Worm (Caenorhabditis elegans) whole organism, L4 larva: Measurements from ENCODE around the gene E02C12.11.

Experiments used
- D1046.2 ChIP-seq: fragments of 200-800 bp; sonication (Bioruptor generic); IDR thresholded peaks from 2 replicates; pipeline ENCODE4 v1.3.6; 2022; ENCODE audit warnings: missing genetic modification characterization, missing compliant biosample characterization
- F10B5.3 ChIP-seq: sonication (generic microtip); optimal IDR thresholded peaks from 2 replicates; lab custom pipeline; 2016; ENCODE audit warnings: mild to moderate bottlenecking, missing genetic modification characterization, missing compliant biosample characterization
- F26F4.8 ChIP-seq: fragments of 200-800 bp; sonication (Bioruptor generic); conservative IDR thresholded peaks from 2 replicates; pipeline ENCODE4 v1.3.6; 2022; ENCODE audit warnings: missing genetic modification characterization, missing compliant biosample characterization
- F37D6.2 ChIP-seq: sonication (generic microtip); optimal IDR thresholded peaks from 2 replicates; lab custom pipeline; 2016; ENCODE audit warnings: mild to moderate bottlenecking, missing genetic modification characterization, missing compliant biosample characterization
- T20F7.1 ChIP-seq: fragments of 200-800 bp; sonication (Bioruptor generic); optimal IDR thresholded peaks from 2 replicates; lab custom pipeline; 2018; ENCODE audit warnings: mild to moderate bottlenecking, missing genetic modification characterization, missing compliant biosample characterization
- T26A8.4 ChIP-seq: fragments of 200-800 bp; sonication (Bioruptor generic); IDR thresholded peaks from 2 replicates; pipeline ENCODE4 v1.3.6; 2022; ENCODE audit warnings: missing genetic modification characterization, missing compliant biosample characterization
- Y48G9A.11 ChIP-seq: fragments of 200-800 bp; sonication (Bioruptor generic); IDR thresholded peaks from 2 replicates; pipeline ENCODE4 v1.3.6; 2022; ENCODE audit warnings: missing genetic modification reagents, missing genetic modification characterization, missing compliant biosample characterization
- Y5F2A.4 ChIP-seq: fragments of 200-800 bp; sonication (Bioruptor generic); optimal IDR thresholded peaks from 2 replicates; lab custom pipeline; 2018; ENCODE audit warnings: mild to moderate bottlenecking, missing genetic modification characterization, missing compliant biosample characterization
- ZK546.5 ChIP-seq, 2 experiments: sonication (generic microtip); optimal IDR thresholded peaks; 2 replicates each; lab custom pipeline; 2017; ENCODE audit warnings: missing biosample characterization in 2 of 2, missing genetic modification characterization in 2 of 2
- ama-1 ChIP-seq: fragments of 150-350 bp; optimal IDR thresholded peaks from 2 replicates; lab custom pipeline; 2014; ENCODE audit warnings: inconsistent platforms, mixed read lengths
- arid-1 ChIP-seq: fragments of 200-800 bp; sonication (Bioruptor generic); conservative IDR thresholded peaks from 2 replicates; pipeline ENCODE4 v1.3.6; 2022; ENCODE audit warnings: missing genetic modification reagents, missing genetic modification characterization, missing compliant biosample characterization
- ceh-82 ChIP-seq: sonication (generic microtip); optimal IDR thresholded peaks from 2 replicates; lab custom pipeline; 2017; ENCODE audit warnings: missing biosample characterization, missing genetic modification characterization
- ctbp-1 ChIP-seq: fragments of 200-800 bp; sonication (Bioruptor generic); IDR thresholded peaks from 2 replicates; pipeline ENCODE4 v1.3.6; 2022; ENCODE audit warnings: missing genetic modification reagents, missing genetic modification characterization, missing compliant biosample characterization
- daf-8 ChIP-seq: fragments of 200-800 bp; sonication (Bioruptor generic); IDR thresholded peaks from 2 replicates; pipeline ENCODE4 v1.3.6; 2022; ENCODE audit warnings: missing genetic modification characterization, missing compliant biosample characterization
- dmd-6 ChIP-seq: fragments of 200-800 bp; sonication (Bioruptor generic); IDR thresholded peaks from 2 replicates; pipeline ENCODE4 v1.3.6; 2022; ENCODE audit warnings: missing genetic modification reagents, missing genetic modification characterization, missing compliant biosample characterization
- dmd-8 ChIP-seq: fragments of 200-800 bp; sonication (Bioruptor generic); IDR thresholded peaks from 2 replicates; pipeline ENCODE4 v1.3.6; 2022; ENCODE audit warnings: missing genetic modification characterization, missing compliant biosample characterization
- dmd-9 ChIP-seq: fragments of 200-800 bp; sonication (Bioruptor generic); IDR thresholded peaks from 2 replicates; pipeline ENCODE4 v1.3.6; 2022; ENCODE audit warnings: missing genetic modification reagents, missing genetic modification characterization, missing compliant biosample characterization
- dpl-1 ChIP-seq: fragments of 150-350 bp; optimal IDR thresholded peaks from 2 replicates; lab custom pipeline; 2014; ENCODE audit warnings: missing biosample characterization, missing genetic modification reagents, missing genetic modification characterization
- duxl-1 ChIP-seq: sonication (generic microtip); optimal IDR thresholded peaks from 2 replicates; lab custom pipeline; 2016; ENCODE audit warnings: mild to moderate bottlenecking, missing genetic modification characterization, moderate library complexity, missing compliant biosample characterization; ENCODE audit not compliant: poor library complexity
- dve-1 ChIP-seq: sonication (generic microtip); optimal IDR thresholded peaks from 2 replicates; lab custom pipeline; 2017; ENCODE audit warnings: antibody characterized with exemption, mild to moderate bottlenecking, missing genetic modification characterization, missing compliant biosample characterization; ENCODE audit not compliant: insufficient read depth
- egl-27 ChIP-seq: sonication (generic microtip); optimal IDR thresholded peaks from 3 replicates; lab custom pipeline; 2017; ENCODE audit warnings: missing biosample characterization, missing genetic modification reagents, missing genetic modification characterization
- egl-43 ChIP-seq: fragments of 200-800 bp; sonication (Bioruptor generic); IDR thresholded peaks from 2 replicates; pipeline ENCODE4 v1.3.6; 2022; ENCODE audit warnings: missing genetic modification reagents, missing genetic modification characterization, missing compliant biosample characterization
- fkh-10 ChIP-seq: fragments of 150-350 bp; optimal IDR thresholded peaks from 2 replicates; lab custom pipeline; 2014; ENCODE audit warnings: missing biosample characterization, missing genetic modification reagents, missing genetic modification characterization
- hlh-11 ChIP-seq: fragments of 200-800 bp; sonication (Bioruptor generic); optimal IDR thresholded peaks from 2 replicates; lab custom pipeline; 2018; ENCODE audit warnings: mild to moderate bottlenecking, missing genetic modification characterization, missing compliant biosample characterization
- hlh-30 ChIP-seq: sonication (generic microtip); optimal IDR thresholded peaks from 2 replicates; lab custom pipeline; 2017; ENCODE audit warnings: antibody characterized with exemption, mild to moderate bottlenecking, missing genetic modification characterization, missing compliant biosample characterization; ENCODE audit not compliant: insufficient read depth
- hmg-1.1 ChIP-seq: fragments of 200-800 bp; sonication (Bioruptor generic); IDR thresholded peaks from 2 replicates; pipeline ENCODE4 v1.3.6; 2022; ENCODE audit warnings: missing genetic modification reagents, missing genetic modification characterization, missing compliant biosample characterization
- lin-38 ChIP-seq: fragments of 200-800 bp; sonication (Bioruptor generic); IDR thresholded peaks from 2 replicates; pipeline ENCODE4 v1.3.6; 2022; ENCODE audit warnings: missing genetic modification reagents, missing genetic modification characterization, missing compliant biosample characterization
- madf-5 ChIP-seq, 2 experiments: fragments of 200-800 bp; sonication (Bioruptor generic); IDR thresholded peaks; 2 replicates each; pipeline ENCODE4 v1.3.6; 2022; ENCODE audit warnings: missing compliant biosample characterization in 2 of 2, missing genetic modification characterization in 2 of 2
- madf-9 ChIP-seq: fragments of 200-800 bp; sonication (Bioruptor generic); conservative IDR thresholded peaks from 2 replicates; pipeline ENCODE4 v1.3.6; 2022; ENCODE audit warnings: missing genetic modification reagents, missing genetic modification characterization, missing compliant biosample characterization
- mdl-1 ChIP-seq, 2 experiments: fragments of 150-350 bp in 1 of 2; sonication (generic microtip) in 1 of 2; optimal IDR thresholded peaks; 2 replicates each; lab custom pipeline; 2014 to 2017; ENCODE audit warnings: missing biosample characterization in 2 of 2, missing genetic modification characterization in 2 of 2
- mdt-29 ChIP-seq: fragments of 200-800 bp; sonication (Bioruptor generic); IDR thresholded peaks from 2 replicates; pipeline ENCODE4 v1.3.6; 2022; ENCODE audit warnings: missing genetic modification reagents, missing genetic modification characterization, missing compliant biosample characterization
- nhr-102 ChIP-seq: sonication (generic microtip); optimal IDR thresholded peaks from 2 replicates; lab custom pipeline; 2016; ENCODE audit warnings: mild to moderate bottlenecking, missing genetic modification characterization, moderate library complexity, missing compliant biosample characterization
- nhr-11 ChIP-seq: fragments of 150-350 bp; optimal IDR thresholded peaks from 2 replicates; lab custom pipeline; 2014; ENCODE audit warnings: missing biosample characterization, missing genetic modification characterization
- nhr-25 ChIP-seq: sonication (generic microtip); optimal IDR thresholded peaks from 2 replicates; lab custom pipeline; 2017; ENCODE audit warnings: missing genetic modification characterization, mild to moderate bottlenecking, missing compliant biosample characterization, antibody characterized with exemption, moderate library complexity, borderline replicate concordance; ENCODE audit not compliant: insufficient read depth
- nhr-28 ChIP-seq: fragments of 150-350 bp; optimal IDR thresholded peaks from 2 replicates; lab custom pipeline; 2014; ENCODE audit warnings: missing biosample characterization, missing genetic modification characterization
- pha-4 ChIP-seq, 2 experiments: fragments of 150-350 bp in 1 of 2; fragments of 200-800 bp in 1 of 2; sonication (Bioruptor generic) in 1 of 2; IDR thresholded peaks in 1 of 2; optimal IDR thresholded peaks in 1 of 2; 2 replicates each; pipeline versions ENCODE4 v1.3.6 to Lab custom; 2014 to 2022; ENCODE audit warnings: missing genetic modification characterization in 2 of 2, missing genetic modification reagents in 2 of 2, missing biosample characterization in 1 of 2, missing compliant biosample characterization in 1 of 2
- pqm-1 ChIP-seq: sonication (generic microtip); optimal IDR thresholded peaks from 2 replicates; lab custom pipeline; 2017; ENCODE audit warnings: missing biosample characterization, missing genetic modification characterization
- rbr-2 ChIP-seq: sonication (generic microtip); optimal IDR thresholded peaks from 2 replicates; lab custom pipeline; 2016; ENCODE audit warnings: missing genotype, missing genetic modification characterization, missing compliant biosample characterization
- saeg-2 ChIP-seq: fragments of 200-800 bp; sonication (Bioruptor generic); IDR thresholded peaks from 2 replicates; pipeline ENCODE4 v1.3.6; 2022; ENCODE audit warnings: missing genetic modification reagents, missing genetic modification characterization, missing compliant biosample characterization
- sdz-12 ChIP-seq: fragments of 200-800 bp; sonication (Bioruptor generic); optimal IDR thresholded peaks from 2 replicates; lab custom pipeline; 2018; ENCODE audit warnings: mild to moderate bottlenecking, missing genetic modification characterization, missing compliant biosample characterization
- tag-97 ChIP-seq: fragments of 200-800 bp; sonication (Bioruptor generic); IDR thresholded peaks from 2 replicates; pipeline ENCODE4 v1.3.6; 2022; ENCODE audit warnings: missing genetic modification characterization, missing compliant biosample characterization
- tra-1 ChIP-seq: fragments of 200-800 bp; sonication (Bioruptor generic); IDR thresholded peaks from 2 replicates; pipeline ENCODE4 v1.3.6; 2022; ENCODE audit warnings: missing genetic modification reagents, missing genetic modification characterization, missing compliant biosample characterization
- unc-62 ChIP-seq, 3 experiments: fragments of 150-350 bp in 1 of 3; sonication (generic microtip); optimal IDR thresholded peaks in 2 of 3; peaks in 1 of 3; 1 replicate in 1 of 3; 2 replicates in 2 of 3; lab custom pipeline; 2014 to 2017; ENCODE audit warnings: missing biosample characterization in 3 of 3, missing genetic modification characterization in 3 of 3, missing genetic modification reagents in 3 of 3, missing genotype in 1 of 3
- vab-7 ChIP-seq: fragments of 200-800 bp; sonication (Bioruptor generic); IDR thresholded peaks from 2 replicates; pipeline ENCODE4 v1.3.6; 2022; ENCODE audit warnings: missing genetic modification reagents, missing genetic modification characterization, missing compliant biosample characterization
- zag-1 ChIP-seq: fragments of 150-350 bp; optimal IDR thresholded peaks from 2 replicates; lab custom pipeline; 2014; ENCODE audit warnings: missing biosample characterization, missing genetic modification characterization
- zip-2 ChIP-seq: fragments of 150-350 bp; optimal IDR thresholded peaks from 2 replicates; lab custom pipeline; 2014; ENCODE audit warnings: missing biosample characterization, missing genetic modification characterization

Gene E02C12.11

ce11 chrV:9343629-9344624 lies 35.8 kb downstream of the E02C12.11 start, which contains the start of gene tos-1 (continued):
- TF ChIP-seq dmd-6 = peak; percentile 99
- TF ChIP-seq madf-5 (GFP tag; IDR thresholded peaks at IDR 0.05; lab: Robert Waterston, UW) = peak; percentile 48 to 90; a peak in 1 of 4 replicates
- peak; percentile 61 for TF ChIP-seq arid-1 (GFP tag; lab: Robert Waterston, UW)
- TF ChIP-seq Y48G9A.11 (GFP tag; lab: Robert Waterston, UW) = peak; percentile 93
- peak; percentile 98 for TF ChIP-seq tra-1 (GFP tag; lab: Robert Waterston, UW)
- TF ChIP-seq egl-43 (GFP tag; lab: Robert Waterston, UW) = no peak
- peak in 1 of 2 experiments; percentile 56 for TF ChIP-seq ZK546.5 (tag; optimal IDR thresholded peaks at IDR 0.05; lab: Kevin White, UChicago)
- peak; percentile 100 for TF ChIP-seq hlh-30
- TF ChIP-seq zip-2 (tag; lab: Kevin White, UChicago) = peak; percentile 28
- TF ChIP-seq F10B5.3 (tag; lab: Kevin White, UChicago) = peak; percentile 53
- TF ChIP-seq madf-9 (GFP tag; lab: Robert Waterston, UW) = peak; percentile 98
- TF ChIP-seq ceh-82 = no peak
- peak; percentile 100 for TF ChIP-seq ama-1 (lab: Kevin White, UChicago)
- peak; percentile 99 for TF ChIP-seq mdl-1 (tag; optimal IDR thresholded peaks at IDR 0.05; lab: Kevin White, UChicago)
- TF ChIP-seq dmd-9 (GFP tag; lab: Robert Waterston, UW) = peak; percentile 60; the same call in 1 of the 2 replicates
- TF ChIP-seq duxl-1 (tag; lab: Kevin White, UChicago) = peak; percentile 68
- peak; percentile 97 for TF ChIP-seq T20F7.1 (GFP tag; lab: Kevin White, UChicago)
- TF ChIP-seq lin-38 (GFP tag; lab: Robert Waterston, UW) = peak; percentile 84
- 0 out of 2 replicates have a peak, but pooled peaks have one; percentile 62 for TF ChIP-seq daf-8
- peak; percentile 51 for TF ChIP-seq sdz-12
- TF ChIP-seq tag-97 (GFP tag; lab: Robert Waterston, UW) = no peak
- no peak for TF ChIP-seq egl-27
- peak; percentile 97 for TF ChIP-seq ctbp-1 (GFP tag; lab: Robert Waterston, UW)
- TF ChIP-seq D1046.2 (GFP tag; lab: Robert Waterston, UW) = peak; percentile 90; the same call in 1 of the 2 replicates
- peak; percentile 94 for TF ChIP-seq pha-4 (GFP tag; IDR thresholded peaks at IDR 0.05; lab: Robert Waterston, UW)
- no peak for TF ChIP-seq pha-4 (tag; optimal IDR thresholded peaks at IDR 0.05; lab: Kevin White, UChicago)
- peak; percentile 100 for TF ChIP-seq hlh-11 (tag; lab: Kevin White, UChicago)
- peak; percentile 96 for TF ChIP-seq nhr-25 (tag; lab: Kevin White, UChicago)
- peak; percentile 97 for TF ChIP-seq nhr-102 (tag; lab: Kevin White, UChicago)
- peak; percentile 95 for TF ChIP-seq dve-1
- peak; percentile 99 for TF ChIP-seq nhr-11 (tag; lab: Kevin White, UChicago)
- no peak for TF ChIP-seq dmd-8 (GFP tag; lab: Robert Waterston, UW)
- peak; percentile 95 for TF ChIP-seq saeg-2
- peak; percentile 95 for TF ChIP-seq F37D6.2 (tag; lab: Kevin White, UChicago)
- TF ChIP-seq F26F4.8 (GFP tag; lab: Robert Waterston, UW) = no peak
- peak; percentile 45 for TF ChIP-seq Y5F2A.4 (GFP tag; lab: Kevin White, UChicago)
- TF ChIP-seq fkh-10 (GFP tag; lab: Kevin White, UChicago) = peak; percentile 98
- peak; percentile 19 for TF ChIP-seq pqm-1 (tag; lab: Kevin White, UChicago)
- TF ChIP-seq hmg-1.1 = peak; percentile 98
- peak; percentile 84 for TF ChIP-seq dpl-1
- peak; percentile 37 to 100 for TF ChIP-seq unc-62 (GFP tag; optimal IDR thresholded peaks at IDR 0.05 in 1 of 2; lab: Kevin White, UChicago)
- peak; percentile 70 for TF ChIP-seq unc-62 (tag; optimal IDR thresholded peaks at IDR 0.05; lab: Kevin White, UChicago)
- TF ChIP-seq mdt-29 (GFP tag; lab: Robert Waterston, UW) = peak; percentile 98
- TF ChIP-seq rbr-2 = peak; percentile 98
- peak; percentile 97 for TF ChIP-seq nhr-28 (tag; lab: Kevin White, UChicago)
- TF ChIP-seq zag-1 (tag; lab: Kevin White, UChicago) = peak; percentile 82
- peak; percentile 90 for TF ChIP-seq vab-7
- peak; percentile 96 for TF ChIP-seq T26A8.4 (GFP tag; lab: Robert Waterston, UW)
